Worm (Caenorhabditis elegans): ENCODE data around the gene dhhc-14.

- no peak for TF ChIP-seq nhr-28 (tag; optimal IDR thresholded peaks at IDR 0.05)
- no peak for TF ChIP-seq unc-30 (tag; optimal IDR thresholded peaks at IDR 0.05)
- no peak for TF ChIP-seq fos-1 (tag; optimal IDR thresholded peaks at IDR 0.05)
- TF ChIP-seq ama-1 (optimal IDR thresholded peaks at IDR 0.05), result no peak
- TF ChIP-seq mep-1 (tag; optimal IDR thresholded peaks at IDR 0.05), result no peak
- TF ChIP-seq snpc-4 (tag; optimal IDR thresholded peaks at IDR 0.05), result no peak
- no peak for TF ChIP-seq lir-3 (tag; optimal IDR thresholded peaks at IDR 0.05; ENCODE audit: poor library complexity)
- no peak for TF ChIP-seq elt-3 (tag; optimal IDR thresholded peaks at IDR 0.05)
- TF ChIP-seq nhr-11 (tag; optimal IDR thresholded peaks at IDR 0.05), result no peak
Measured at ce11 chrX:8520402-8520801, 31.7 kb upstream of the dhhc-14 start, which contains the start of gene H03E18.2.
